Fruit fly (Drosophila melanogaster) whole organism, embryonic: ENCODE data around the gene CG42375.

Source experiments
- CG1647 ChIP-seq: fragments of 200-800 bp; sonication (Bioruptor generic); optimal IDR thresholded peaks from 3 replicates; lab custom pipeline; 2016; ENCODE audit warnings: missing biosample characterization, missing genetic modification characterization
- chinmo ChIP-seq: fragments of 200-800 bp; sonication (Bioruptor generic); IDR thresholded peaks from 4 replicates; pipeline ENCODE4 v1.3.6; 2022; ENCODE audit warnings: missing biosample characterization, missing genetic modification characterization; ENCODE audit not compliant: partially characterized antibody
- zfh2 ChIP-seq: fragments of 200-800 bp; sonication (Bioruptor generic); optimal IDR thresholded peaks from 2 replicates; lab custom pipeline; 2016; ENCODE audit warnings: missing biosample characterization, missing genetic modification characterization

dm6 chr3R:13817480-13818305 is 38.3 kb downstream of the CG42375 start:
- no peak for TF ChIP-seq chinmo
- TF ChIP-seq zfh2 (GFP tag; lab: Kevin White, UChicago), result no peak
- no peak for TF ChIP-seq CG1647 (GFP tag; lab: Kevin White, UChicago)
